Worm (Caenorhabditis elegans) whole organism, L4/young adult: ENCODE results near the gene T20G5.12.

ENCODE experiments used
- dao-5 ChIP-seq: sonication (generic microtip); optimal IDR thresholded peaks from 2 replicates; lab custom pipeline; 2016; ENCODE audit warnings: missing genotype, missing genetic modification characterization, moderate library complexity, missing compliant biosample characterization
- him-1 ChIP-seq: sonication (generic microtip); optimal IDR thresholded peaks from 2 replicates; lab custom pipeline; 2016; ENCODE audit warnings: missing genotype, missing genetic modification reagents, missing genetic modification characterization, missing compliant biosample characterization

DNA sequence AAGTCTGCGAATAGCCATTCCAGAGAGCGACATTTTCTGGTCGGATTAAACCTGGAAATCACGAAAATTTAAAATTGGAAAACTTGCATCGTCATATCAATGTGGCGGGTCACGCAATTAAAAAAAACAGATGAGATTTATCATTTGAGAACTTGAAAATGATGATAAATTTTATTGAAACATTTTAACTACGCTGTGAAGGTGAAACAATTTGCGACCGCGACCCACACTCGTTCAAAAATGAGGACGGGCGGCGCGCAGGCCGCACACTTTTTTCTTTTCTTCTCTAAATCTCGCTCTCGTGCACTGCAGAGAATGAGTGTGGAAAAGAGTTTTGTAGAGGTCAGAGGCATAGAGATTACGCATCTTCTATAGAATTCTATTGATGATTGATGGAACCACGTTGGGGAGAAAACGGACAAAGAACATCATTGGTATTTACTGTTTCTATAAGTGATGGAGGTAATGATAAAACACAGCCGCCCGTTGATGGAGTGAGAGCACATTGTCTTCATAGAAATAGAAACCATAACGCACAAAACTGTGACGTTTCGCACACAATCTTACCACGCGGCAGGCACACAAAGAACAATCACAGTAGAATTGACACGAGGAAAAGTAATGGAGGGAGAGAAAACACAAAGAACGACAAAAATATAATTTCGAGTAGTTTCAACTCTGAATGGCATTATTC, 15.3 kb downstream of the T20G5.12 start, which contains the start of gene cts-1:
- TF ChIP-seq him-1 (tag; lab: Kevin White, UChicago) (no peak), dao-5 (tag; lab: Kevin White, UChicago) (no peak)
